Fruit fly (Drosophila melanogaster) whole organism, prepupa: Measurements from ENCODE around the gene CG44227.

Experiments
- Blimp-1 ChIP-seq: fragments of 200-800 bp; sonication (Bioruptor generic); optimal IDR thresholded peaks from 3 replicates; lab custom pipeline; 2017; ENCODE audit warnings: missing biosample characterization, missing genetic modification characterization, mild to moderate bottlenecking, moderate library complexity, missing genetic modification reagents
- CG10631 ChIP-seq: fragments of 200-800 bp; sonication (Bioruptor generic); optimal IDR thresholded peaks from 2 replicates; lab custom pipeline; 2016; ENCODE audit warnings: missing biosample characterization, missing genetic modification characterization
- CG11902 ChIP-seq: fragments of 200-800 bp; sonication (Bioruptor generic); optimal IDR thresholded peaks from 3 replicates; lab custom pipeline; 2016; ENCODE audit warnings: missing biosample characterization, missing genetic modification characterization
- CG16779 ChIP-seq: fragments of 200-800 bp; sonication (Bioruptor generic); optimal IDR thresholded peaks from 3 replicates; lab custom pipeline; 2017; ENCODE audit warnings: missing biosample characterization, mild to moderate bottlenecking, missing genetic modification characterization
- CG3032 ChIP-seq: fragments of 200-800 bp; optimal IDR thresholded peaks from 2 replicates; lab custom pipeline; 2019; ENCODE audit warnings: missing biosample characterization, mild to moderate bottlenecking, missing genetic modification characterization, moderate library complexity
- CG31627 ChIP-seq: fragments of 200-800 bp; sonication (Bioruptor generic); optimal IDR thresholded peaks from 3 replicates; lab custom pipeline; 2016; ENCODE audit warnings: missing biosample characterization, missing genetic modification characterization
- CG32006 ChIP-seq: fragments of 200-800 bp; sonication (Bioruptor generic); optimal IDR thresholded peaks from 3 replicates; lab custom pipeline; 2017; ENCODE audit warnings: missing biosample characterization, mild to moderate bottlenecking, missing genetic modification characterization
- CG6163 ChIP-seq: fragments of 200-800 bp; sonication (Bioruptor generic); IDR thresholded peaks from 3 replicates; pipeline ENCODE4 v1.3.6; 2022; ENCODE audit warnings: missing biosample characterization, missing genetic modification characterization
- CG6276 ChIP-seq: fragments of 200-800 bp; sonication (Bioruptor generic); optimal IDR thresholded peaks from 2 replicates; lab custom pipeline; 2017; ENCODE audit warnings: missing biosample characterization, mild to moderate bottlenecking, missing genetic modification characterization
- CG6792 ChIP-seq: fragments of 200-800 bp; sonication (Bioruptor generic); optimal IDR thresholded peaks from 3 replicates; lab custom pipeline; 2016; ENCODE audit warnings: missing biosample characterization, missing genetic modification characterization
- CG6808 ChIP-seq: fragments of 200-800 bp; sonication (Bioruptor generic); optimal IDR thresholded peaks from 3 replicates; lab custom pipeline; 2017; ENCODE audit warnings: missing biosample characterization, missing genetic modification characterization, mild to moderate bottlenecking, moderate library complexity, missing genetic modification reagents
- CG6854 ChIP-seq: fragments of 200-800 bp; sonication (Bioruptor generic); optimal IDR thresholded peaks from 2 replicates; lab custom pipeline; 2017; ENCODE audit warnings: missing biosample characterization, mild to moderate bottlenecking, missing genetic modification characterization
- CG7368 ChIP-seq: fragments of 200-800 bp; sonication (Bioruptor generic); optimal IDR thresholded peaks from 3 replicates; lab custom pipeline; 2016; ENCODE audit warnings: missing biosample characterization, missing genetic modification characterization
- CG8319 ChIP-seq: fragments of 200-800 bp; sonication (Bioruptor generic); optimal IDR thresholded peaks from 3 replicates; lab custom pipeline; 2016; ENCODE audit warnings: missing biosample characterization, missing genetic modification characterization
- CG9139 ChIP-seq: fragments of 200-800 bp; sonication (Bioruptor generic); optimal IDR thresholded peaks from 3 replicates; lab custom pipeline; 2017; ENCODE audit warnings: missing biosample characterization, mild to moderate bottlenecking, missing genetic modification characterization
- Ets21C ChIP-seq: fragments of 200-800 bp; sonication (Bioruptor generic); optimal IDR thresholded peaks from 3 replicates; lab custom pipeline; 2016; ENCODE audit warnings: missing biosample characterization, missing genetic modification characterization
- Ets96B ChIP-seq: fragments of 200-800 bp; optimal IDR thresholded peaks from 2 replicates; lab custom pipeline; 2019; ENCODE audit warnings: missing biosample characterization, mild to moderate bottlenecking, missing genetic modification characterization, moderate library complexity
- Gug ChIP-seq: fragments of 200-800 bp; sonication (Bioruptor generic); IDR thresholded peaks from 2 replicates; pipeline ENCODE4 v1.3.6; 2022; ENCODE audit warnings: missing biosample characterization, missing genetic modification characterization
- Hr38 ChIP-seq: sonication (Bioruptor generic); optimal IDR thresholded peaks from 2 replicates; lab custom pipeline; 2016; ENCODE audit warnings: missing biosample characterization, missing genetic modification characterization
- Hr39 ChIP-seq: fragments of 200-800 bp; sonication (Bioruptor generic); optimal IDR thresholded peaks from 2 replicates; lab custom pipeline; 2016; ENCODE audit warnings: missing biosample characterization, missing genetic modification characterization
- Hr4 ChIP-seq: fragments of 200-800 bp; sonication (Bioruptor generic); optimal IDR thresholded peaks from 3 replicates; lab custom pipeline; 2016; ENCODE audit warnings: missing biosample characterization, missing genetic modification characterization
- Lpt ChIP-seq: fragments of 200-800 bp; sonication (Bioruptor generic); optimal IDR thresholded peaks from 3 replicates; lab custom pipeline; 2016; ENCODE audit warnings: missing biosample characterization, missing genetic modification characterization
- OdsH ChIP-seq: fragments of 200-800 bp; sonication (Bioruptor generic); optimal IDR thresholded peaks from 3 replicates; lab custom pipeline; 2016; ENCODE audit warnings: missing biosample characterization, missing genetic modification characterization
- Sox102F ChIP-seq: fragments of 200-800 bp; sonication (Bioruptor generic); optimal IDR thresholded peaks from 2 replicates; lab custom pipeline; 2016; ENCODE audit warnings: missing biosample characterization, mild to moderate bottlenecking, missing genetic modification characterization
- Sox15 ChIP-seq: fragments of 200-800 bp; sonication (Bioruptor generic); optimal IDR thresholded peaks from 3 replicates; lab custom pipeline; 2016; ENCODE audit warnings: missing biosample characterization, missing genetic modification characterization
- achi ChIP-seq: fragments of 200-800 bp; sonication (Bioruptor generic); optimal IDR thresholded peaks from 3 replicates; lab custom pipeline; 2016; ENCODE audit warnings: missing biosample characterization, missing genetic modification characterization
- acj6 ChIP-seq: fragments of 200-800 bp; sonication (Bioruptor generic); optimal IDR thresholded peaks from 3 replicates; lab custom pipeline; 2016; ENCODE audit warnings: missing biosample characterization, missing genetic modification characterization
- cyc ChIP-seq: fragments of 200-800 bp; sonication (Bioruptor generic); optimal IDR thresholded peaks from 3 replicates; lab custom pipeline; 2016; ENCODE audit warnings: missing biosample characterization, missing genetic modification characterization
- dsx ChIP-seq: fragments of 200-800 bp; optimal IDR thresholded peaks from 3 replicates; lab custom pipeline; 2019; ENCODE audit warnings: missing biosample characterization, mild to moderate bottlenecking, missing genetic modification characterization, moderate library complexity; ENCODE audit not compliant: poor library complexity, severe bottlenecking
- eg ChIP-seq: fragments of 200-800 bp; sonication (Bioruptor generic); IDR thresholded peaks from 3 replicates; pipeline ENCODE4 v1.3.6; 2022; ENCODE audit warnings: missing biosample characterization, missing genetic modification characterization
- esn ChIP-seq: fragments of 200-800 bp; sonication (Bioruptor generic); optimal IDR thresholded peaks from 2 replicates; lab custom pipeline; 2016; ENCODE audit warnings: missing biosample characterization, mild to moderate bottlenecking, missing genetic modification characterization, moderate library complexity
- fd59A ChIP-seq: fragments of 200-800 bp; sonication (Bioruptor generic); optimal IDR thresholded peaks from 2 replicates; lab custom pipeline; 2017; ENCODE audit warnings: missing biosample characterization, mild to moderate bottlenecking, missing genetic modification characterization, missing genetic modification reagents
- fd85E ChIP-seq: fragments of 200-800 bp; sonication (Bioruptor generic); optimal IDR thresholded peaks from 3 replicates; lab custom pipeline; 2016; ENCODE audit warnings: missing biosample characterization, missing genetic modification characterization
- fkh ChIP-seq: fragments of 200-800 bp; sonication (Bioruptor generic); optimal IDR thresholded peaks from 3 replicates; lab custom pipeline; 2017; ENCODE audit warnings: missing biosample characterization, mild to moderate bottlenecking, missing genetic modification characterization, moderate library complexity
- net ChIP-seq: fragments of 200-800 bp; sonication (Bioruptor generic); optimal IDR thresholded peaks from 3 replicates; lab custom pipeline; 2016; ENCODE audit warnings: missing biosample characterization, missing genetic modification characterization
- spab ChIP-seq: fragments of 200-800 bp; sonication (Bioruptor generic); optimal IDR thresholded peaks from 2 replicates; lab custom pipeline; 2017; ENCODE audit warnings: missing biosample characterization, mild to moderate bottlenecking, missing genetic modification characterization, missing genetic modification reagents
- ss ChIP-seq, 2 experiments: fragments of 200-800 bp; sonication (Bioruptor generic); optimal IDR thresholded peaks; 2 replicates in 1 of 2; 3 replicates in 1 of 2; lab custom pipeline; 2017 to 2018; ENCODE audit warnings: mild to moderate bottlenecking in 2 of 2, missing biosample characterization in 2 of 2, missing genetic modification characterization in 2 of 2, moderate library complexity in 1 of 2
- topi ChIP-seq: fragments of 200-800 bp; sonication (Bioruptor generic); optimal IDR thresholded peaks from 3 replicates; lab custom pipeline; 2016; ENCODE audit warnings: missing biosample characterization, missing genetic modification characterization

The CG44227 gene

DNA sequence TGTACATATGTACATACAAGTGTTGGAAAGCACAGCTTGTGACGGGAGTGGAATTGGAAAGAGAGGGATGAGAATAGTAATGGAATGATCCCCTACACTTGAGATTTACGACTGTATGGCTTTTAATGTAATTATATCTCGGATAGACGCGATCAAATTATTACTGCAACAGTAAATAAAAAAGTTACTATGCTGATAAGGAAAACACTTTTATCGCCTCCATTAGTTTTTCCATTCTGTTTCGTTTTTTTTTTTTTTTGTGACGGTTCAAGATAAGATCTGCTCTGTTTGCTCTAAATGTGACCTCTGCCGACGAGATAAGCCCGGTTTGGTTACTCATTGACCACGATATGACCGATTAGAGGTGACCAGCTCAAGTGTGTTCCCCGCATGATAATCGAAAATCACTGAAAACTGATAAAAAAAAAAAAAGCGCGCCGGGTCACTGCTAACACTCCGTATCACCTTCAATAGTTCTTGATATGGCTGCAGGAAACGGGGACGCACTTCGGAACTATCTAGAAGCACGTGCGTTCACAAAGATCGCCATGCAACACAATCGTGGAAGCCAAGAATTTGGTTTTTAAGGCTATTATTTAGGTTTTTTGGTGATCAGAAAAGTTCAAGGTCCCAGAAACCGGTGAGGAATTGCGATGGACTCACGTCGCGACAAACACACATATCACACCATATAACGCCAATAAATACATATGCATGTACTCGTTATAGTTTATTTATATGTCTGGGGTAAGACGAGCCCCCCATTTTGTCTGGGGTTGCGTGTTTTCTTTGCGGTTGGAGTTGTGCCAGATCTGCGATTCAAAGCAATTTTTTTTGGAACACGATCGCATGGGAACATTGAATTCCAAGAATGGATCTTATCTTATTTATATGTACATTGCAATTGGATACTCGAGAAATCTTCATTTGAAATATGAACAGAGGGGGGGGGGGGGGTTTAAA, 14.2 kb downstream of the CG44227 start, which contains the start of gene p (continued):
- TF ChIP-seq Blimp-1 (GFP tag; lab: Kevin White, UChicago) (no peak), Lpt (peak; percentile 44), Hr4 (GFP tag; lab: Kevin White, UChicago) (peak; percentile 46), fd85E (GFP tag; lab: Kevin White, UChicago) (no peak), CG6163 (GFP tag; lab: Robert Waterston, UW) (peak; percentile 49; the same call in 2 of the 3 replicates), CG32006 (peak; percentile 51), fkh (GFP tag; lab: Kevin White, UChicago) (peak; percentile 80), net (GFP tag; lab: Kevin White, UChicago) (peak; percentile 54), esn (GFP tag; lab: Kevin White, UChicago) (peak; percentile 47), CG6808 (GFP tag; lab: Kevin White, UChicago) (peak; percentile 28), Ets21C (GFP tag; lab: Kevin White, UChicago) (no peak), Gug (GFP tag; lab: Robert Waterston, UW) (peak; percentile 27; the same call in 1 of the 2 replicates), CG7368 (GFP tag; lab: Kevin White, UChicago) (peak; percentile 73), Ets96B (tag; lab: Kevin White, UChicago) (no peak), ss (GFP tag; optimal IDR thresholded peaks at IDR 0.05; lab: Kevin White, UChicago) (peak in 1 of 2 experiments; percentile 66), acj6 (GFP tag; lab: Kevin White, UChicago) (peak; percentile 57), Sox102F (GFP tag; lab: Kevin White, UChicago) (peak; percentile 58), OdsH (GFP tag; lab: Kevin White, UChicago) (peak; percentile 69), achi (GFP tag; lab: Kevin White, UChicago) (peak; percentile 71), dsx (no peak), CG6792 (GFP tag; lab: Kevin White, UChicago) (peak; percentile 50), CG16779 (tag; lab: Kevin White, UChicago) (peak; percentile 33), CG6854 (no peak), cyc (GFP tag; lab: Kevin White, UChicago) (peak; percentile 60), CG10631 (GFP tag; lab: Kevin White, UChicago) (peak; percentile 32), CG11902 (GFP tag; lab: Kevin White, UChicago) (peak; percentile 22), topi (GFP tag; lab: Kevin White, UChicago) (peak; percentile 55), CG31627 (GFP tag; lab: Kevin White, UChicago) (peak; percentile 53), CG9139 (no peak), spab (GFP tag; lab: Kevin White, UChicago) (no peak), Hr38 (GFP tag; lab: Kevin White, UChicago) (no peak), CG3032 (peak; percentile 34), Hr39 (peak; percentile 49), CG6276 (GFP tag; lab: Kevin White, UChicago) (peak; percentile 4), fd59A (GFP tag; lab: Kevin White, UChicago) (no peak), CG8319 (GFP tag; lab: Kevin White, UChicago) (peak; percentile 37), Sox15 (no peak), eg (GFP tag; lab: Robert Waterston, UW) (peak; percentile 66; the same call in 2 of the 3 replicates)
